Worm (Caenorhabditis elegans): ENCODE data around the gene W07G4.7.

- TF ChIP-seq dmd-4 (tag; optimal IDR thresholded peaks at IDR 0.05): no peak
- TF ChIP-seq ama-1 (optimal IDR thresholded peaks at IDR 0.05): no peak
- TF ChIP-seq egl-27 (tag; optimal IDR thresholded peaks at IDR 0.05): no peak
- no peak for TF ChIP-seq unc-62 (GFP tag; optimal IDR thresholded peaks at IDR 0.05)
- no peak for TF ChIP-seq nhr-237 (tag; optimal IDR thresholded peaks at IDR 0.05)
Measured at ce11 chrV:13006754-13007153, 27.8 kb downstream of the W07G4.7 start.

All from whole organism, L2 larva.